Worm (Caenorhabditis elegans) whole organism, midembryonic: ENCODE measurements around the gene rdl-1.

Source experiments
- T22C8.4 ChIP-seq: fragments of 200-800 bp; sonication (Bioruptor generic); IDR thresholded peaks from 2 replicates; pipeline ENCODE4 v1.3.6; 2022; ENCODE audit warnings: missing genetic modification characterization, missing compliant biosample characterization
- cog-1 ChIP-seq: sonication (generic microtip); optimal IDR thresholded peaks from 2 replicates; lab custom pipeline; 2016; ENCODE audit warnings: missing genetic modification characterization, missing compliant biosample characterization
- flt-1 ChIP-seq: fragments of 200-800 bp; sonication (Bioruptor generic); IDR thresholded peaks from 2 replicates; pipeline ENCODE4 v1.3.6; 2022; ENCODE audit warnings: missing genetic modification characterization, missing compliant biosample characterization
- klf-2 ChIP-seq: fragments of 200-800 bp; sonication (Bioruptor generic); conservative IDR thresholded peaks from 2 replicates; pipeline ENCODE4 v1.3.6; 2022; ENCODE audit warnings: missing genetic modification reagents, missing genetic modification characterization, missing compliant biosample characterization
- med-1 ChIP-seq: sonication (generic microtip); optimal IDR thresholded peaks from 2 replicates; lab custom pipeline; 2017; ENCODE audit warnings: missing genetic modification characterization, mild to moderate bottlenecking, missing compliant biosample characterization, antibody characterized with exemption, missing genetic modification reagents; ENCODE audit not compliant: insufficient read depth
- ref-1 ChIP-seq: fragments of 200-800 bp; sonication (Bioruptor generic); conservative IDR thresholded peaks from 2 replicates; pipeline ENCODE4 v1.3.6; 2022; ENCODE audit warnings: missing genetic modification reagents, missing genetic modification characterization, missing compliant biosample characterization
- ztf-23 ChIP-seq: fragments of 200-800 bp; sonication (Bioruptor generic); IDR thresholded peaks from 2 replicates; pipeline ENCODE4 v1.3.6; 2022; ENCODE audit warnings: missing genetic modification reagents, missing genetic modification characterization, missing compliant biosample characterization
- ztf-29 ChIP-seq: fragments of 200-800 bp; sonication (Bioruptor generic); IDR thresholded peaks from 2 replicates; pipeline ENCODE4 v1.3.6; 2022; ENCODE audit warnings: missing genetic modification reagents, missing genetic modification characterization, missing compliant biosample characterization

DNA sequence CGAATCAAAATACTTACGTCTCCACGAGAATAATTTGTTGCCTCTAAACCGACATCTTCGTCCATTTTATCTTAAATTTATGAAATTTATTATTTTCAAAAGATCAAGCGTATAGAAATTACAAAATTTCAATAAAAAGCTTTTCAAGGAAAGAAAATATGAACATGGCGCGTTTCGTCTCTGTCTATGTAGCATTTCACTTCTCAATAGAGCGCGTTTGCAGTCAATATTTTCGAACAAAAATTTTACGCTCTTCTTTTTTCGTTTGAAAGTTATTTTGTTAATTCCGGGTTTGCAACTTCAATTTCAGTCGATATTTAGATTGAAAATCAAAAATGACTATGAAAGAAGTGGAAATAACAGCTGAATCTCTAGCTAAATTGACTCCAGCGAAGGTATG is 4.1 kb upstream of the rdl-1 start, which contains the start of the genes hcf-1 and swd-2.2:
- TF ChIP-seq cog-1: no peak
- TF ChIP-seq ztf-23: no peak
- TF ChIP-seq ztf-29 (GFP tag; lab: Robert Waterston, UW): no peak
- no peak for TF ChIP-seq klf-2 (GFP tag; lab: Robert Waterston, UW)
- TF ChIP-seq flt-1 (GFP tag; lab: Robert Waterston, UW): no peak
- TF ChIP-seq med-1 (GFP tag; lab: Kevin White, UChicago): no peak
- TF ChIP-seq ref-1: no peak
- no peak for TF ChIP-seq T22C8.4 (GFP tag; lab: Robert Waterston, UW)
